Fruit fly (Drosophila melanogaster) Kc167 (cell line): ENCODE data around the gene CG17361.

Experiments used
- Myc ChIP-seq: fragments of >200 bp; optimal IDR thresholded peaks from 2 replicates; lab custom pipeline; 2017; ENCODE audit warnings: missing external identifiers
- Sin3A ChIP-seq: fragments of >200 bp; optimal IDR thresholded peaks from 2 replicates; lab custom pipeline; 2018; ENCODE audit warnings: missing external identifiers
- h ChIP-seq: fragments of >200 bp; optimal IDR thresholded peaks from 3 replicates; lab custom pipeline; 2018; ENCODE audit warnings: missing external identifiers
- insv ChIP-seq: fragments of >200 bp; optimal IDR thresholded peaks from 3 replicates; lab custom pipeline; 2018; ENCODE audit warnings: missing external identifiers
- psq ChIP-seq: fragments of >200 bp; optimal IDR thresholded peaks from 2 replicates; lab custom pipeline; 2017; ENCODE audit warnings: missing external identifiers
- ttk ChIP-seq: sonication (Bioruptor generic); optimal IDR thresholded peaks from 2 replicates; lab custom pipeline; 2017; ENCODE audit warnings: missing external identifiers

DNA sequence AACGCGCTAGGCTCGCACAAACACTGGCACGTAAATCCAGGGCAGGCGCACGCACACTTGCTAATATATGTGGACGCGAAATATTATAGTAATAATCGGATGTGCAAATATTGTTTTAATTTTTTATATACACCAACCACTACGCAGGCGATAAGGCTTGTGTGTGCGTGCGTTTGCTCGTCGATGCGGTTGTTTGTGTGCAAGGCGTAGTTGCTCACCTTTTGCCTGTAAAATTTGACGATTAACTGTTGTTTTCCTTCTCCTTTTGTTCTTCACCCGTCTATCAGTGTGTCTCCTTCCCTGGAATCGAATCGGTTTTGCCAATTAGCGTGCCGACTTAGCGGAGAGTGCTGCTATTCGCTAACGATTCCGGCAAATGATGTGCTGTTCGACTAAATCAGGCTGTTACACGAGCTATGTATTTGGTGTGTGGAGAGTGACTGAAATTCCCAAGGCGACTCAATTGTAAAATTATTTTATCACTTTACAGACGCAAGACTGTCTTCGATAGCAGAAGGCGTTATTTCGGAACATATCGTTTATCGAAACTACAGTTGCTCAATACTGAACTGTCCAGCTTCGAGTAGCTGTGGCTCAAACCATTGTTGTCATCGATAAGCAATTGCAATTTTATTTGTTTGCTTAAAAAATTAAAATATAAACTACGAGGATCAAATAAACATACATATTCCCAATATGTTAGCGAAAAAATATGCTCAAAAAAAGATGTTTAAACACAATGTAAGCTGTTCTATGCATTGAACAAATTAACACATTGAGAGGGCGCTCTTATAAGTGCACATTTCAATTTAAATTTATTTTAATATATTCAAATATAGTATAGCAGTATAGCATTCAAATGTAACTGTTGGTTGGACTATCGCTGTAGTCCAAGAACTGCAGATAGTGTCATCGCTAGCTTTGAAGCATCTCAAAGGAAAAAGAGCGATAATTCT lies 34.5 kb downstream of the CG17361 start, which contains the start of the genes CG6650 and endos:
- TF ChIP-seq h (no peak), psq (lab: Kevin White, UChicago) (no peak), Sin3A (lab: Kevin White, UChicago) (no peak), insv (lab: Kevin White, UChicago) (no peak), Myc (lab: Kevin White, UChicago) (no peak), ttk (lab: Kevin White, UChicago) (no peak)
